Fruit fly (Drosophila melanogaster): ENCODE measurements around the gene btsz.

btsz gene

DNA sequence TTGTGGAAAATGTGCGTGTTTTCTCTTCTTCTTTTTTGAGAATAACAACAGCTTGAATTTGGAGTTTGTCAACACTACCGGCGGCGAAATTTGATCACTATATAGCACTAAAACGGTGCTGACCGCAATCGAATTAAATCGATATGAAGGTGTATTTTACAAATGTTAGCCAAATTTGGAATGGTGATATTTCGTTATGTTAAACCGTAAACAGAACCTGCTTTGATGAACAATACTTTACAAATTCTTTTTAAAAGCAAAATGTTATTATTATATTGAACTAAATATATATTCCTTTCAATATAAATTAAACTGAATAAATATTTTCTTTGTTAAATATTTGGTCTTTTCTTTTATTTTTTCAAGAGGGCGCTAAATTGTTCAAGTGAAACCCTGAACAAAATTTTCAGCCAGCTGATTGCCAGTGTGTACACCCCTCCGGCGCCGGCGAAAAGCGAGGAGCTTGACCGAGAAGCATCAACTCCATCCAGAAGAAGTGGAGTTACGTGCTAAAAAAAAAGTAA lies 10.8 kb upstream of the btsz start, which contains the start of the genes Rrp6, CG33331 and CG33332 (continued):
- TF ChIP-seq salm (tag; optimal IDR thresholded peaks at IDR 0.05) (no peak), ap (GFP tag; IDR thresholded peaks at IDR 0.05) (no peak), HmgZ (tag; optimal IDR thresholded peaks at IDR 0.05) (peak; percentile 45), CG6813 (GFP tag; optimal IDR thresholded peaks at IDR 0.05) (no peak), CG1792 (GFP tag; optimal IDR thresholded peaks at IDR 0.05) (peak; percentile 41), trem (tag; optimal IDR thresholded peaks at IDR 0.05) (peak; percentile 67), ewg (GFP tag; optimal IDR thresholded peaks at IDR 0.05) (no peak), Hr51 (GFP tag; optimal IDR thresholded peaks at IDR 0.05) (peak in 1 of 2 experiments; percentile 69), CG9817 (tag; optimal IDR thresholded peaks at IDR 0.05) (peak; percentile 84), CG7839 (tag; optimal IDR thresholded peaks at IDR 0.05) (no peak), chif (GFP tag; optimal IDR thresholded peaks at IDR 0.05) (peak; percentile 33 to 54), ac (GFP tag; optimal IDR thresholded peaks at IDR 0.05) (no peak), CG7786 (GFP tag; optimal IDR thresholded peaks at IDR 0.05) (peak; percentile 65), inv (GFP tag; IDR thresholded peaks at IDR 0.05; ENCODE audit: partially characterized antibody) (no peak), peb (GFP tag; IDR thresholded peaks at IDR 0.05) (no peak), CG4424 (GFP tag; optimal IDR thresholded peaks at IDR 0.05) (peak; percentile 61), klu (GFP tag; IDR thresholded peaks at IDR 0.05) (no peak; the same call in 1 of the 2 replicates), tin (GFP tag; optimal IDR thresholded peaks at IDR 0.05) (peak; percentile 77), CG1233 (GFP tag; optimal IDR thresholded peaks at IDR 0.05) (peak; percentile 65), CG13424 (tag; optimal IDR thresholded peaks at IDR 0.05) (peak; percentile 75), Dip2 (GFP tag; IDR thresholded peaks at IDR 0.05) (no peak), unc-4 (GFP tag; IDR thresholded peaks at IDR 0.05; ENCODE audit: partially characterized antibody) (peak; percentile 49), sob (GFP tag; IDR thresholded peaks at IDR 0.05) (peak; percentile 80), Ravus (GFP tag; IDR thresholded peaks at IDR 0.05) (no peak), fd102C (GFP tag; optimal IDR thresholded peaks at IDR 0.05) (no peak), CG4328 (GFP tag; optimal IDR thresholded peaks at IDR 0.05) (peak; percentile 64), CG10565 (GFP tag; optimal IDR thresholded peaks at IDR 0.05) (no peak), Dbx (GFP tag; IDR thresholded peaks at IDR 0.05) (peak; percentile 68), CG11695 (GFP tag; IDR thresholded peaks at IDR 0.05) (peak; percentile 64; the same call in 2 of the 3 replicates), CG17802 (tag; optimal IDR thresholded peaks at IDR 0.05) (no peak), Hmr (GFP tag; optimal IDR thresholded peaks at IDR 0.05) (no peak), CG2875 (GFP tag; optimal IDR thresholded peaks at IDR 0.05) (peak; percentile 5), CG17829 (tag; optimal IDR thresholded peaks at IDR 0.05) (peak; percentile 85), shn (GFP tag; optimal IDR thresholded peaks at IDR 0.05) (peak; percentile 59), tll (GFP tag; optimal IDR thresholded peaks at IDR 0.05) (no peak), NfI (GFP tag; optimal IDR thresholded peaks at IDR 0.05) (peak; percentile 85), CG6272 (GFP tag; IDR thresholded peaks at IDR 0.05) (peak; percentile 66), kni (GFP tag; optimal IDR thresholded peaks at IDR 0.05) (no peak), onecut (GFP tag; IDR thresholded peaks at IDR 0.05) (peak; percentile 87), vfl (GFP tag; optimal IDR thresholded peaks at IDR 0.05) (peak; percentile 61), mam (GFP tag; optimal IDR thresholded peaks at IDR 0.05) (peak; percentile 69), ttk (GFP tag; IDR thresholded peaks at IDR 0.05) (no peak), Fer3 (tag; optimal IDR thresholded peaks at IDR 0.05) (peak; percentile 69), h (optimal IDR thresholded peaks at IDR 0.05) (no peak), tup (GFP tag; optimal IDR thresholded peaks at IDR 0.05) (peak; percentile 40), tna (GFP tag; IDR thresholded peaks at IDR 0.05; ENCODE audit: partially characterized antibody) (no peak), tio (GFP tag; optimal IDR thresholded peaks at IDR 0.05) (no peak), luna (GFP tag; optimal IDR thresholded peaks at IDR 0.05) (peak; percentile 32), p53 (GFP tag; optimal IDR thresholded peaks at IDR 0.05) (peak; percentile 7), PHDP (tag; optimal IDR thresholded peaks at IDR 0.05) (peak; percentile 71)
